Fruit fly (Drosophila melanogaster) whole organism, embryonic: ENCODE data around the gene LPCAT.

Experiments
- ATbp ChIP-seq: fragments of 200-800 bp; sonication (Bioruptor generic); optimal IDR thresholded peaks from 2 replicates; lab custom pipeline; 2017; ENCODE audit warnings: missing biosample characterization, mild to moderate bottlenecking, missing genetic modification characterization, missing genetic modification reagents
- Atf-2 ChIP-seq: fragments of 200-800 bp; sonication (Bioruptor generic); optimal IDR thresholded peaks from 2 replicates; lab custom pipeline; 2016; ENCODE audit warnings: missing biosample characterization, missing genetic modification characterization
- Atf6 ChIP-seq: fragments of 200-800 bp; sonication (Bioruptor generic); IDR thresholded peaks from 2 replicates; pipeline ENCODE4 v1.3.6; 2022; ENCODE audit warnings: missing biosample characterization, missing genetic modification characterization
- CG12744 ChIP-seq: fragments of 200-800 bp; sonication (Bioruptor generic); optimal IDR thresholded peaks from 2 replicates; lab custom pipeline; 2016; ENCODE audit warnings: missing biosample characterization, missing genetic modification characterization
- CG13296 ChIP-seq: fragments of 200-800 bp; sonication (Bioruptor generic); optimal IDR thresholded peaks from 3 replicates; lab custom pipeline; 2018; ENCODE audit warnings: missing biosample characterization, mild to moderate bottlenecking, missing genetic modification characterization
- CG13424 ChIP-seq: fragments of 200-800 bp; sonication (Bioruptor generic); optimal IDR thresholded peaks from 2 replicates; lab custom pipeline; 2019; ENCODE audit warnings: missing biosample characterization, mild to moderate bottlenecking, missing genetic modification characterization, moderate library complexity
- CG14050 ChIP-seq: fragments of 200-800 bp; sonication (Bioruptor generic); IDR thresholded peaks from 3 replicates; pipeline ENCODE4 v1.3.6; 2022; ENCODE audit warnings: missing biosample characterization, missing genetic modification characterization
- CG15073 ChIP-seq: fragments of 200-800 bp; sonication (Bioruptor generic); optimal IDR thresholded peaks from 2 replicates; lab custom pipeline; 2016; ENCODE audit warnings: missing biosample characterization, missing genetic modification characterization
- CG15269 ChIP-seq: fragments of 200-800 bp; sonication (Bioruptor generic); optimal IDR thresholded peaks from 2 replicates; lab custom pipeline; 2018; ENCODE audit warnings: missing biosample characterization, mild to moderate bottlenecking, missing genetic modification characterization, moderate library complexity
- CG15601 ChIP-seq: fragments of 200-800 bp; sonication (Bioruptor generic); optimal IDR thresholded peaks from 3 replicates; lab custom pipeline; 2019; ENCODE audit warnings: missing biosample characterization, mild to moderate bottlenecking, missing genetic modification characterization, moderate library complexity
- CG17385 ChIP-seq: fragments of 200-800 bp; sonication (Bioruptor generic); optimal IDR thresholded peaks from 3 replicates; lab custom pipeline; 2018; ENCODE audit warnings: missing biosample characterization, mild to moderate bottlenecking, missing genetic modification characterization
- CG18599 ChIP-seq: fragments of 200-800 bp; sonication (Bioruptor generic); optimal IDR thresholded peaks from 3 replicates; lab custom pipeline; 2017; ENCODE audit warnings: missing biosample characterization, missing genetic modification characterization, mild to moderate bottlenecking, moderate library complexity, missing genetic modification reagents
- CG42726 ChIP-seq: fragments of 200-800 bp; sonication (Bioruptor generic); IDR thresholded peaks from 2 replicates; pipeline ENCODE4 v1.3.6; 2022; ENCODE audit warnings: missing biosample characterization, missing genetic modification characterization; ENCODE audit not compliant: partially characterized antibody
- CG4328 ChIP-seq: fragments of 200-800 bp; sonication (Bioruptor generic); optimal IDR thresholded peaks from 3 replicates; lab custom pipeline; 2017; ENCODE audit warnings: missing biosample characterization, missing genetic modification reagents, missing genetic modification characterization
- CG5245 ChIP-seq: fragments of 200-800 bp; sonication (Bioruptor generic); optimal IDR thresholded peaks from 3 replicates; lab custom pipeline; 2016; ENCODE audit warnings: missing biosample characterization, missing genetic modification characterization
- CG6854 ChIP-seq: fragments of 200-800 bp; sonication (Bioruptor generic); optimal IDR thresholded peaks from 3 replicates; lab custom pipeline; 2017; ENCODE audit warnings: missing biosample characterization, mild to moderate bottlenecking, missing genetic modification characterization
- CG9215 ChIP-seq: fragments of 200-800 bp; sonication (Bioruptor generic); IDR thresholded peaks from 2 replicates; pipeline ENCODE4 v1.3.6; 2022; ENCODE audit warnings: missing biosample characterization, missing genetic modification characterization
- Camta ChIP-seq: fragments of 200-800 bp; sonication (Bioruptor generic); optimal IDR thresholded peaks from 2 replicates; lab custom pipeline; 2016; ENCODE audit warnings: missing biosample characterization, missing genetic modification characterization
- Dip3 ChIP-seq: fragments of 200-800 bp; sonication (Bioruptor generic); optimal IDR thresholded peaks from 3 replicates; lab custom pipeline; 2016; ENCODE audit warnings: missing biosample characterization, missing genetic modification characterization
- Fer1 ChIP-seq: fragments of 200-800 bp; sonication (Bioruptor generic); optimal IDR thresholded peaks from 2 replicates; lab custom pipeline; 2017; ENCODE audit warnings: missing biosample characterization, mild to moderate bottlenecking, missing genetic modification characterization
- H15 ChIP-seq: fragments of 200-800 bp; sonication (Bioruptor generic); IDR thresholded peaks from 3 replicates; pipeline ENCODE4 v1.3.6; 2022; ENCODE audit warnings: missing biosample characterization, missing genetic modification characterization
- HLH4C ChIP-seq: fragments of 200-800 bp; sonication (Bioruptor generic); IDR thresholded peaks from 3 replicates; pipeline ENCODE4 v1.3.6; 2022; ENCODE audit warnings: missing biosample characterization, missing genetic modification characterization; ENCODE audit not compliant: partially characterized antibody
- Hand ChIP-seq: fragments of 200-800 bp; sonication (Bioruptor generic); optimal IDR thresholded peaks from 2 replicates; lab custom pipeline; 2017; ENCODE audit warnings: mild to moderate bottlenecking, missing biosample characterization, missing genetic modification reagents, missing genetic modification characterization
- Rfx ChIP-seq: fragments of 200-800 bp; sonication (Bioruptor generic); IDR thresholded peaks from 2 replicates; pipeline ENCODE4 v1.3.6; 2022; ENCODE audit warnings: missing biosample characterization, missing genetic modification characterization
- Sin3A ChIP-seq: fragments of >200 bp; optimal IDR thresholded peaks from 2 replicates; lab custom pipeline; 2018
- Six4 ChIP-seq: fragments of 200-800 bp; sonication (Bioruptor generic); optimal IDR thresholded peaks from 2 replicates; lab custom pipeline; 2016; ENCODE audit warnings: missing biosample characterization, missing genetic modification characterization
- Spps ChIP-seq: fragments of 200-800 bp; sonication (Bioruptor generic); optimal IDR thresholded peaks from 2 replicates; lab custom pipeline; 2018; ENCODE audit warnings: missing biosample characterization, mild to moderate bottlenecking, missing genetic modification characterization
- Xbp1 ChIP-seq: fragments of 200-800 bp; sonication (Bioruptor generic); optimal IDR thresholded peaks from 3 replicates; lab custom pipeline; 2016; ENCODE audit warnings: missing biosample characterization, mild to moderate bottlenecking, missing genetic modification characterization
- abd-A ChIP-seq: fragments of 200-800 bp; sonication (Bioruptor generic); optimal IDR thresholded peaks from 3 replicates; lab custom pipeline; 2019; ENCODE audit warnings: missing biosample characterization, mild to moderate bottlenecking, missing genetic modification characterization, moderate library complexity
- ase ChIP-seq: fragments of 200-800 bp; sonication (Bioruptor generic); IDR thresholded peaks from 3 replicates; pipeline ENCODE4 v1.3.6; 2022; ENCODE audit warnings: missing biosample characterization, missing genetic modification characterization
- crol ChIP-seq: fragments of 200-800 bp; sonication (Bioruptor generic); IDR thresholded peaks from 2 replicates; pipeline ENCODE4 v1.3.6; 2022; ENCODE audit warnings: missing biosample characterization, missing genetic modification characterization
- cwo ChIP-seq: fragments of 200-800 bp; sonication (Bioruptor generic); optimal IDR thresholded peaks from 3 replicates; lab custom pipeline; 2017; ENCODE audit warnings: missing biosample characterization, missing genetic modification characterization, mild to moderate bottlenecking, moderate library complexity, missing genetic modification reagents
- eve ChIP-seq, 2 experiments: fragments of >200 bp; optimal IDR thresholded peaks; 2 replicates each; lab custom pipeline; 2017; ENCODE audit warnings: missing biosample characterization in 2 of 2, missing genetic modification characterization in 2 of 2
- fd3F ChIP-seq: fragments of 200-800 bp; sonication (Bioruptor generic); optimal IDR thresholded peaks from 2 replicates; lab custom pipeline; 2018; ENCODE audit warnings: missing biosample characterization, mild to moderate bottlenecking, missing genetic modification characterization, moderate library complexity
- gcm ChIP-seq: fragments of 200-800 bp; sonication (Bioruptor generic); optimal IDR thresholded peaks from 2 replicates; lab custom pipeline; 2019; ENCODE audit warnings: missing biosample characterization, mild to moderate bottlenecking, missing genetic modification characterization, moderate library complexity
- ham ChIP-seq: fragments of 200-800 bp; sonication (Bioruptor generic); IDR thresholded peaks from 2 replicates; pipeline ENCODE4 v1.3.6; 2022; ENCODE audit warnings: missing biosample characterization, missing genetic modification characterization
- hkb ChIP-seq, 2 experiments: fragments of 200-800 bp in 1 of 2; fragments of >200 bp in 1 of 2; sonication (Bioruptor generic) in 1 of 2; IDR thresholded peaks in 1 of 2; optimal IDR thresholded peaks in 1 of 2; 2 replicates each; pipeline versions ENCODE4 v1.3.6 to Lab custom; 2017 to 2022; ENCODE audit warnings: missing biosample characterization in 1 of 2, missing genetic modification characterization in 1 of 2
- jigr1 ChIP-seq: fragments of 200-800 bp; sonication (Bioruptor generic); IDR thresholded peaks from 3 replicates; pipeline ENCODE4 v1.3.6; 2022; ENCODE audit warnings: missing biosample characterization, missing genetic modification characterization
- jing ChIP-seq: fragments of 200-800 bp; sonication (Bioruptor generic); optimal IDR thresholded peaks from 2 replicates; lab custom pipeline; 2018; ENCODE audit warnings: missing biosample characterization, mild to moderate bottlenecking, missing genetic modification characterization
- klu ChIP-seq: fragments of 200-800 bp; sonication (Bioruptor generic); IDR thresholded peaks from 2 replicates; pipeline ENCODE4 v1.3.6; 2022; ENCODE audit warnings: missing biosample characterization, missing genetic modification characterization
- kni ChIP-seq: fragments of 200-800 bp; sonication (Bioruptor generic); optimal IDR thresholded peaks from 3 replicates; lab custom pipeline; 2017; ENCODE audit warnings: mild to moderate bottlenecking, missing biosample characterization, missing genetic modification reagents, missing genetic modification characterization
- lab ChIP-seq: fragments of 200-800 bp; sonication (Bioruptor generic); optimal IDR thresholded peaks from 3 replicates; lab custom pipeline; 2017; ENCODE audit warnings: missing biosample characterization, missing genetic modification characterization, mild to moderate bottlenecking, moderate library complexity, missing genetic modification reagents
- nerfin-1 ChIP-seq: fragments of 200-800 bp; sonication (Bioruptor generic); optimal IDR thresholded peaks from 3 replicates; lab custom pipeline; 2019; ENCODE audit warnings: missing biosample characterization, mild to moderate bottlenecking, missing genetic modification characterization, moderate library complexity
- pan ChIP-seq, 4 experiments: fragments of >200 bp in 3 of 4; fragments of 200-800 bp in 1 of 4; sonication (Bioruptor generic) in 1 of 4; optimal IDR thresholded peaks in 3 of 4; IDR thresholded peaks in 1 of 4; 2 replicates each; pipeline versions ENCODE4 v1.3.6 to Lab custom; 2017 to 2022; ENCODE audit warnings: missing biosample characterization in 2 of 4, missing genetic modification characterization in 2 of 4, mixed read lengths in 1 of 4
- pb ChIP-seq: fragments of 200-800 bp; sonication (Bioruptor generic); optimal IDR thresholded peaks from 3 replicates; lab custom pipeline; 2016; ENCODE audit warnings: missing biosample characterization, missing genetic modification characterization
- shn ChIP-seq: fragments of 200-800 bp; sonication (Bioruptor generic); optimal IDR thresholded peaks from 3 replicates; lab custom pipeline; 2016; ENCODE audit warnings: missing biosample characterization, missing genetic modification characterization
- sima ChIP-seq: fragments of 200-800 bp; sonication (Bioruptor generic); optimal IDR thresholded peaks from 2 replicates; lab custom pipeline; 2016; ENCODE audit warnings: missing biosample characterization, missing genetic modification characterization
- vnd ChIP-seq: fragments of 200-800 bp; sonication (Bioruptor generic); IDR thresholded peaks from 3 replicates; pipeline ENCODE4 v1.3.6; 2022; ENCODE audit warnings: missing biosample characterization, missing genetic modification characterization; ENCODE audit not compliant: partially characterized antibody

The LPCAT gene

DNA sequence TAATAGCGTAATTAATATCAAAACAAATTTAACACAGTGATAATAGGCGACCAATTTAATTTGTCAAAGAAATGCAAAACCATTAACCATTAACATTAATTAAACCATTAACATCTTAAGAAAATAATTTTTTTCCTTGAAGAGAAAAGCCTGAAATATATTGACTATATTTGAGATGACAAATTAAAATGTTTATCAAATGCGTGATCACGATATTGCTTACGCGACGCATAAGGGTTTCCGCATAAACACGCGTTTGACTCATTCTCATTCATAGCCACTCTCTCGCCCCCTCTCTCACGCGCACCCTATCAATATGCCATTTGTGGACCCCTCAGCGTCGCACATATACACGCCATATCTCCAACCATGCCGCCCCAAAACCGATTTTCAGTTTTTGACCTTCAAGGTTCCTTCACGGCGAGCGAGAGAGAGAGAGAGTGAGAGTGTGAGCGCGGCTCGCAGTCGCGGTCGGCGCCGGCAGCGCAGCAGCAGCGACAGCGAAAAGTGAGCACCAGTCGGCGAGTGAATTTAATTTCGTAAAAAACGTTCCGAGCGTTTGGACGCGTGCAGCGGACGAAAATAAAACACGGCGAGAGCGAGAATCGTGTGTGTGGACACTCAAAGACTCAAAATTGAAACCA lies 5.7 kb upstream of the LPCAT start, which contains the start of gene Hex-A (continued):
- TF ChIP-seq HLH4C (GFP tag; lab: Robert Waterston, UW), result peak; percentile 50; the same call in 1 of the 3 replicates
- peak; percentile 99 for TF ChIP-seq Hand (GFP tag; lab: Kevin White, UChicago)
- peak; percentile 95 for TF ChIP-seq CG17385 (GFP tag; lab: Kevin White, UChicago)
- peak; percentile 96 for TF ChIP-seq fd3F (GFP tag; lab: Kevin White, UChicago)
- TF ChIP-seq eve (GFP tag; optimal IDR thresholded peaks at IDR 0.05; lab: Kevin White, UChicago), result peak in 1 of 2 experiments; percentile 100
- TF ChIP-seq ATbp (GFP tag; lab: Kevin White, UChicago), result peak; percentile 92
- TF ChIP-seq CG42726 (GFP tag; lab: Robert Waterston, UW), result peak; percentile 52; the same call in 1 of the 2 replicates
- peak; percentile 99 for TF ChIP-seq CG13424 (tag; lab: Kevin White, UChicago)
- peak; percentile 78 for TF ChIP-seq CG5245 (GFP tag; lab: Kevin White, UChicago)
- TF ChIP-seq vnd (GFP tag; lab: Robert Waterston, UW), result no peak
- peak; percentile 97 for TF ChIP-seq nerfin-1 (tag; lab: Kevin White, UChicago)
- TF ChIP-seq hkb (optimal IDR thresholded peaks at IDR 0.05; lab: Kevin White, UChicago), result no peak
- TF ChIP-seq hkb (GFP tag; IDR thresholded peaks at IDR 0.05; lab: Robert Waterston, UW), result peak; percentile 95
- TF ChIP-seq shn (GFP tag; lab: Kevin White, UChicago), result peak; percentile 88
- TF ChIP-seq Camta (GFP tag; lab: Kevin White, UChicago), result peak; percentile 95
- peak; percentile 98 for TF ChIP-seq CG15269 (tag; lab: Kevin White, UChicago)
- TF ChIP-seq Rfx (GFP tag; lab: Robert Waterston, UW), result peak; percentile 94
- TF ChIP-seq jigr1 (GFP tag; lab: Robert Waterston, UW), result peak; percentile 67; the same call in 2 of the 3 replicates
- peak; percentile 89 for TF ChIP-seq jing (GFP tag; lab: Kevin White, UChicago)
- TF ChIP-seq kni (GFP tag; lab: Kevin White, UChicago), result peak; percentile 98
- TF ChIP-seq cwo (GFP tag; lab: Kevin White, UChicago), result peak; percentile 96
- TF ChIP-seq CG15073, result peak; percentile 50
- TF ChIP-seq crol, result peak; percentile 97
- no peak for TF ChIP-seq pan (optimal IDR thresholded peaks at IDR 0.05; lab: Kevin White, UChicago)
- peak in 1 of 2 experiments; percentile 92 for TF ChIP-seq pan (GFP tag; optimal IDR thresholded peaks at IDR 0.05 in 1 of 2, IDR thresholded peaks at IDR 0.05 in 1 of 2)
- peak; percentile 99 for TF ChIP-seq CG6854 (GFP tag; lab: Kevin White, UChicago)
- peak; percentile 70 for TF ChIP-seq H15
- no peak for TF ChIP-seq Sin3A (lab: Kevin White, UChicago)
- TF ChIP-seq CG14050 (GFP tag; lab: Robert Waterston, UW), result peak; percentile 86
- TF ChIP-seq ham, result peak; percentile 51; the same call in 1 of the 2 replicates
- TF ChIP-seq Dip3, result peak; percentile 95
- TF ChIP-seq ase (GFP tag; lab: Robert Waterston, UW), result peak; percentile 83
- peak; percentile 91 for TF ChIP-seq Atf-2 (GFP tag; lab: Kevin White, UChicago)
- peak; percentile 99 for TF ChIP-seq CG13296 (GFP tag; lab: Kevin White, UChicago)
- peak; percentile 92 for TF ChIP-seq Spps (tag; lab: Kevin White, UChicago)
- TF ChIP-seq CG15601 (tag; lab: Kevin White, UChicago), result peak; percentile 96
- peak; percentile 89 for TF ChIP-seq pb (GFP tag; lab: Kevin White, UChicago)
- TF ChIP-seq CG18599, result peak; percentile 98
- TF ChIP-seq Fer1, result peak; percentile 99
- TF ChIP-seq Atf6 (GFP tag; lab: Robert Waterston, UW), result peak; percentile 95
- TF ChIP-seq klu, result peak; percentile 89
- TF ChIP-seq CG9215 (GFP tag; lab: Robert Waterston, UW), result peak; percentile 79
- TF ChIP-seq CG12744 (GFP tag; lab: Kevin White, UChicago), result peak; percentile 96
- peak; percentile 91 for TF ChIP-seq sima (GFP tag; lab: Kevin White, UChicago)
- peak; percentile 97 for TF ChIP-seq gcm (GFP tag; lab: Kevin White, UChicago)
- peak; percentile 93 for TF ChIP-seq abd-A
- TF ChIP-seq Six4 (GFP tag; lab: Kevin White, UChicago), result peak; percentile 87
- peak; percentile 92 for TF ChIP-seq Xbp1 (GFP tag; lab: Kevin White, UChicago)
- TF ChIP-seq lab (GFP tag; lab: Kevin White, UChicago), result peak; percentile 98
- TF ChIP-seq CG4328, result peak; percentile 99
